Fruit fly (Drosophila melanogaster) whole organism, embryonic: ENCODE results near the gene CG2278.

ENCODE experiments used
- Ada2b ChIP-seq: fragments of 200-800 bp; sonication (Bioruptor generic); IDR thresholded peaks from 2 replicates; pipeline ENCODE4 v1.3.6; 2022; ENCODE audit warnings: missing biosample characterization, missing genetic modification characterization
- CG10147 ChIP-seq: fragments of 200-800 bp; sonication (Bioruptor generic); optimal IDR thresholded peaks from 2 replicates; lab custom pipeline; 2019; ENCODE audit warnings: missing biosample characterization, mild to moderate bottlenecking, missing genetic modification characterization, moderate library complexity
- CG10366 ChIP-seq: fragments of 200-800 bp; sonication (Bioruptor generic); IDR thresholded peaks from 2 replicates; pipeline ENCODE4 v1.3.6; 2022; ENCODE audit warnings: missing biosample characterization, missing genetic modification characterization
- CG10565 ChIP-seq: fragments of 200-800 bp; sonication (Bioruptor generic); optimal IDR thresholded peaks from 3 replicates; lab custom pipeline; 2016; ENCODE audit warnings: missing biosample characterization, mild to moderate bottlenecking, missing genetic modification characterization
- CG11456 ChIP-seq: fragments of 200-800 bp; sonication (Bioruptor generic); IDR thresholded peaks from 3 replicates; pipeline ENCODE4 v1.3.6; 2022; ENCODE audit warnings: missing biosample characterization, missing genetic modification characterization
- CG15073 ChIP-seq: fragments of 200-800 bp; sonication (Bioruptor generic); optimal IDR thresholded peaks from 2 replicates; lab custom pipeline; 2016; ENCODE audit warnings: missing biosample characterization, missing genetic modification characterization
- CG16779 ChIP-seq: fragments of 200-800 bp; sonication (Bioruptor generic); IDR thresholded peaks from 2 replicates; pipeline ENCODE4 v1.3.6; 2022; ENCODE audit warnings: missing biosample characterization, missing genetic modification characterization
- CG18764 ChIP-seq: fragments of 200-800 bp; sonication (Bioruptor generic); optimal IDR thresholded peaks from 3 replicates; lab custom pipeline; 2016; ENCODE audit warnings: missing biosample characterization, missing genetic modification characterization
- CG2202 ChIP-seq: fragments of 200-800 bp; sonication (Bioruptor generic); optimal IDR thresholded peaks from 2 replicates; lab custom pipeline; 2018; ENCODE audit warnings: missing biosample characterization, mild to moderate bottlenecking, missing genetic modification characterization
- CG2889 ChIP-seq: fragments of 200-800 bp; sonication (Bioruptor generic); IDR thresholded peaks from 3 replicates; pipeline ENCODE4 v1.3.6; 2022; ENCODE audit warnings: missing biosample characterization, missing genetic modification characterization
- CG32532 ChIP-seq: fragments of 200-800 bp; sonication (Bioruptor generic); IDR thresholded peaks from 2 replicates; pipeline ENCODE4 v1.3.6; 2022; ENCODE audit warnings: missing biosample characterization, missing genetic modification characterization
- CG4854 ChIP-seq: fragments of 200-800 bp; sonication (Bioruptor generic); optimal IDR thresholded peaks from 2 replicates; lab custom pipeline; 2016; ENCODE audit warnings: missing biosample characterization, missing genetic modification characterization, inconsistent platforms
- CG6654 ChIP-seq: fragments of 200-800 bp; sonication (Bioruptor generic); optimal IDR thresholded peaks from 2 replicates; lab custom pipeline; 2017; ENCODE audit warnings: missing biosample characterization, mild to moderate bottlenecking, missing genetic modification characterization
- CG7271 ChIP-seq: fragments of 200-800 bp; sonication (Bioruptor generic); optimal IDR thresholded peaks from 2 replicates; lab custom pipeline; 2018; ENCODE audit warnings: missing biosample characterization, mild to moderate bottlenecking, missing genetic modification characterization, moderate library complexity
- CG7357 ChIP-seq: fragments of 200-800 bp; sonication (Bioruptor generic); IDR thresholded peaks from 3 replicates; pipeline ENCODE4 v1.3.6; 2022; ENCODE audit warnings: missing biosample characterization, missing genetic modification characterization
- CG7372 ChIP-seq: fragments of 200-800 bp; sonication (Bioruptor generic); IDR thresholded peaks from 2 replicates; pipeline ENCODE4 v1.3.6; 2022; ENCODE audit warnings: missing biosample characterization, missing genetic modification characterization
- CG8281 ChIP-seq: fragments of 200-800 bp; sonication (Bioruptor generic); optimal IDR thresholded peaks from 2 replicates; lab custom pipeline; 2018; ENCODE audit warnings: missing biosample characterization, mild to moderate bottlenecking, missing genetic modification characterization, moderate library complexity
- CG8765 ChIP-seq: fragments of 200-800 bp; sonication (Bioruptor generic); IDR thresholded peaks from 2 replicates; pipeline ENCODE4 v1.3.6; 2022; ENCODE audit warnings: missing biosample characterization, missing genetic modification characterization
- CkIIα-i1 ChIP-seq: fragments of 200-800 bp; sonication (Bioruptor generic); IDR thresholded peaks from 2 replicates; pipeline ENCODE4 v1.3.6; 2022; ENCODE audit warnings: missing biosample characterization, missing genetic modification characterization
- Elba2 ChIP-seq: fragments of 200-800 bp; sonication (Bioruptor generic); optimal IDR thresholded peaks from 3 replicates; lab custom pipeline; 2016; ENCODE audit warnings: missing biosample characterization, missing genetic modification characterization
- GATAe ChIP-seq: fragments of 200-800 bp; sonication (Bioruptor generic); conservative IDR thresholded peaks from 2 replicates; pipeline ENCODE4 v1.3.6; 2022; ENCODE audit warnings: missing biosample characterization, missing genetic modification characterization
- Hand ChIP-seq: fragments of 200-800 bp; sonication (Bioruptor generic); optimal IDR thresholded peaks from 2 replicates; lab custom pipeline; 2017; ENCODE audit warnings: mild to moderate bottlenecking, missing biosample characterization, missing genetic modification reagents, missing genetic modification characterization
- Lpt ChIP-seq: fragments of >200 bp; optimal IDR thresholded peaks from 2 replicates; lab custom pipeline; 2018; ENCODE audit warnings: missing biosample characterization, missing genetic modification characterization
- MBD-R2 ChIP-seq: fragments of 200-800 bp; sonication (Bioruptor generic); IDR thresholded peaks from 2 replicates; pipeline ENCODE4 v1.3.6; 2022; ENCODE audit warnings: missing biosample characterization, missing genetic modification characterization
- Max ChIP-seq: fragments of 200-800 bp; sonication (Bioruptor generic); optimal IDR thresholded peaks from 2 replicates; lab custom pipeline; 2016; ENCODE audit warnings: missing biosample characterization, mild to moderate bottlenecking, missing genetic modification characterization
- Nf-YA ChIP-seq: fragments of 200-800 bp; sonication (Bioruptor generic); IDR thresholded peaks from 2 replicates; pipeline ENCODE4 v1.3.6; 2022; ENCODE audit warnings: missing biosample characterization, missing genetic modification characterization
- Nf-YB ChIP-seq: fragments of 200-800 bp; sonication (Bioruptor generic); optimal IDR thresholded peaks from 3 replicates; lab custom pipeline; 2019; ENCODE audit warnings: missing biosample characterization, mild to moderate bottlenecking, missing genetic modification characterization, moderate library complexity
- Opbp ChIP-seq: fragments of 200-800 bp; sonication (Bioruptor generic); IDR thresholded peaks from 3 replicates; pipeline ENCODE4 v1.3.6; 2022; ENCODE audit warnings: missing biosample characterization, missing genetic modification characterization; ENCODE audit not compliant: partially characterized antibody
- Taf1 ChIP-seq: fragments of 200-800 bp; sonication (Bioruptor generic); IDR thresholded peaks from 2 replicates; pipeline ENCODE4 v1.3.6; 2022; ENCODE audit warnings: missing biosample characterization, missing genetic modification characterization
- YL-1 ChIP-seq: fragments of 200-800 bp; sonication (Bioruptor generic); optimal IDR thresholded peaks from 3 replicates; lab custom pipeline; 2017; ENCODE audit warnings: missing biosample characterization, mild to moderate bottlenecking, missing genetic modification characterization
- al ChIP-seq: fragments of 200-800 bp; sonication (Bioruptor generic); IDR thresholded peaks from 2 replicates; pipeline ENCODE4 v1.3.6; 2022; ENCODE audit warnings: missing biosample characterization, missing genetic modification characterization
- aop ChIP-seq: fragments of 200-800 bp; sonication (Bioruptor generic); IDR thresholded peaks from 2 replicates; pipeline ENCODE4 v1.3.6; 2022; ENCODE audit warnings: missing biosample characterization, missing genetic modification characterization
- btn ChIP-seq: fragments of 200-800 bp; sonication (Bioruptor generic); optimal IDR thresholded peaks from 2 replicates; lab custom pipeline; 2016; ENCODE audit warnings: missing biosample characterization, missing genetic modification characterization
- cato ChIP-seq: fragments of 200-800 bp; sonication (Bioruptor generic); optimal IDR thresholded peaks from 2 replicates; lab custom pipeline; 2016; ENCODE audit warnings: missing biosample characterization, missing genetic modification characterization, borderline replicate concordance
- chif ChIP-seq, 2 experiments: fragments of 200-800 bp; sonication (Bioruptor generic); optimal IDR thresholded peaks; 3 replicates each; lab custom pipeline; 2016; ENCODE audit warnings: missing biosample characterization in 2 of 2, missing genetic modification characterization in 2 of 2
- ci ChIP-seq: fragments of 200-800 bp; sonication (Bioruptor generic); IDR thresholded peaks from 3 replicates; pipeline ENCODE4 v1.3.6; 2022; ENCODE audit warnings: missing biosample characterization, missing genetic modification characterization
- fru ChIP-seq: fragments of >200 bp; optimal IDR thresholded peaks from 2 replicates; lab custom pipeline; 2017
- gce ChIP-seq: fragments of 200-800 bp; sonication (Bioruptor generic); IDR thresholded peaks from 3 replicates; pipeline ENCODE4 v1.3.6; 2022; ENCODE audit warnings: missing biosample characterization, missing genetic modification characterization
- gt ChIP-seq: fragments of 200-800 bp; sonication (Bioruptor generic); IDR thresholded peaks from 2 replicates; pipeline ENCODE4 v1.3.6; 2022; ENCODE audit warnings: missing biosample characterization, missing genetic modification characterization
- jumu ChIP-seq: fragments of 200-800 bp; sonication (Bioruptor generic); optimal IDR thresholded peaks from 3 replicates; lab custom pipeline; 2016; ENCODE audit warnings: missing biosample characterization, missing genetic modification characterization
- lov ChIP-seq, 2 experiments: fragments of 200-800 bp in 1 of 2; fragments of >200 bp in 1 of 2; sonication (Bioruptor generic) in 1 of 2; IDR thresholded peaks in 1 of 2; optimal IDR thresholded peaks in 1 of 2; 2 replicates in 1 of 2; 3 replicates in 1 of 2; pipeline versions ENCODE4 v1.3.6 to Lab custom; 2017 to 2022; ENCODE audit warnings: missing biosample characterization in 1 of 2, missing genetic modification characterization in 1 of 2
- pum ChIP-seq: fragments of 200-800 bp; sonication (Bioruptor generic); optimal IDR thresholded peaks from 2 replicates; lab custom pipeline; 2016; ENCODE audit warnings: missing biosample characterization, missing genetic modification characterization
- run ChIP-seq: fragments of 200-800 bp; sonication (Bioruptor generic); optimal IDR thresholded peaks from 3 replicates; lab custom pipeline; 2018; ENCODE audit warnings: missing biosample characterization, mild to moderate bottlenecking, missing genetic modification characterization
- salm ChIP-seq: fragments of 200-800 bp; sonication (Bioruptor generic); optimal IDR thresholded peaks from 2 replicates; lab custom pipeline; 2018; ENCODE audit warnings: missing biosample characterization, mild to moderate bottlenecking, missing genetic modification characterization
- sens-2 ChIP-seq: fragments of 200-800 bp; sonication (Bioruptor generic); IDR thresholded peaks from 2 replicates; pipeline ENCODE4 v1.3.6; 2022; ENCODE audit warnings: missing biosample characterization, missing genetic modification characterization
- sob ChIP-seq: fragments of 200-800 bp; sonication (Bioruptor generic); IDR thresholded peaks from 2 replicates; pipeline ENCODE4 v1.3.6; 2022; ENCODE audit warnings: missing biosample characterization, missing genetic modification characterization
- tin ChIP-seq: fragments of 200-800 bp; sonication (Bioruptor generic); optimal IDR thresholded peaks from 3 replicates; lab custom pipeline; 2016; ENCODE audit warnings: missing biosample characterization, missing genetic modification characterization
- unc-4 ChIP-seq: fragments of 200-800 bp; sonication (Bioruptor generic); IDR thresholded peaks from 2 replicates; pipeline ENCODE4 v1.3.6; 2022; ENCODE audit warnings: missing biosample characterization, missing genetic modification characterization; ENCODE audit not compliant: partially characterized antibody
- vnd ChIP-seq: fragments of 200-800 bp; sonication (Bioruptor generic); IDR thresholded peaks from 3 replicates; pipeline ENCODE4 v1.3.6; 2022; ENCODE audit warnings: missing biosample characterization, missing genetic modification characterization; ENCODE audit not compliant: partially characterized antibody

The CG2278 gene

DNA sequence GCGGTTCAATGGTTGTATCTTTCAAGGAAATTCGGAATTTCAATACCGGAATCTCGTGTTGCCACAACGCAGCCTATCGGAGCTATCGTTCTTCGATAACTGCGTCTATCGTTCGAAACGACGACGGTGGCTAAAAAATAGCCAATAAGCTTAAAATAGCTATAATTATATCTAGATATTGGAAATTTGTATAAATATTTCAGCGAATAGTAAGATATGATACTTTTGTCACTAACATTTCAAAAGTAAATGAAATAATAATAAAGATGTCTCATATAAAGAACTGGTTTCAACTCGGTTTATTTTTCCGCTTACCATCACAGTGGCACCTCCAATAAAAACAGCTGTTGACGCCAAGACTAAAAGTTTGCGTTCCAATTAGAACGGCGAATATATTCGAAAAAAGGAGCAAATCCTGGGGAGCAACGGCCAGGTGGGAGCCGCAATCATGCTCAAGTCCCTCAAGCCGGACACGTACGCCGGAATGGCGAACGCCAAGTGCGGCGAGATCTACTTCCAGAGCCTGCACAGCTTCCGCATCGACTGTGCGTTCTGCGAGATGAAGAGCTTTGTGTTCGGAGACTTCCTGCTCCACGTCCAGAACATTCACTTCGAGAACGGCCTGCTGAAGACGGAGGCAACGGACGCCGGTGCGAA is 24.4 kb downstream of the CG2278 start, which contains the start of the genes alpha-PheRS and CG2129 (continued):
- no peak for TF ChIP-seq CG18764 (GFP tag; lab: Kevin White, UChicago)
- TF ChIP-seq Max (GFP tag; lab: Kevin White, UChicago), result peak; percentile 37
- TF ChIP-seq CG8765 (GFP tag; lab: Robert Waterston, UW), result no peak
- TF ChIP-seq CG32532 (GFP tag; lab: Robert Waterston, UW), result peak; percentile 29; the same call in 1 of the 2 replicates
- no peak for TF ChIP-seq al
- no peak for TF ChIP-seq pum (GFP tag; lab: Kevin White, UChicago)
- no peak for TF ChIP-seq CG6654
- no peak for TF ChIP-seq btn (GFP tag; lab: Kevin White, UChicago)
- TF ChIP-seq CG10366, result 0 out of 2 replicates have a peak, but pooled peaks have one; percentile 27
- no peak for TF ChIP-seq CG7271 (tag; lab: Kevin White, UChicago)
- no peak for TF ChIP-seq CG7357 (GFP tag; lab: Robert Waterston, UW)
- TF ChIP-seq lov (optimal IDR thresholded peaks at IDR 0.05; lab: Kevin White, UChicago), result no peak
- TF ChIP-seq lov (GFP tag; IDR thresholded peaks at IDR 0.05; lab: Robert Waterston, UW), result no peak

DNA sequence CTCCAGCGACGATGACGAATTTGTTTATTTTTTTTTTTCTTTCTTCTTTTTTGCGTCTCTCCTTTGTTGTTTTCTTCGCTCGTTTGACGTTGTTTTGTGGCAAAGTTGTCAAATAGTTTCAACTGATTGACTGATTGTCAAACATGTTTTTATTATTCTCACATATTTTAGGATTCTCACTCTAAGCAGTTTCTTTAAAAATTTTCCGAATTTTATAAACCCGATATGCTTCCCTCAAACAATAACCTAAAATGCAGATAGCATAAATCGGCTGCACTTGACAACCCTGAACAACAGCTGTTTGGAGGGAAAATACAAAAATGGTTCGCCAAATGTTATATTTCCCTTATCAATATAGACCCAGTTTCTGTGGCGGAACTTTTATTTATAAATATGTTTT is 26.5 kb downstream of the CG2278 start, which contains the start of gene CG17982:
CG17982 (minus strand) TSS at position 299 of the 400 bp plus-strand sequence.
- peak; percentile 19 for TF ChIP-seq CG10565 (GFP tag; lab: Kevin White, UChicago)
- TF ChIP-seq GATAe (GFP tag; lab: Robert Waterston, UW), result no peak
- TF ChIP-seq Ada2b (GFP tag; lab: Robert Waterston, UW), result peak; percentile 74
- peak; percentile 57 for TF ChIP-seq Taf1 (GFP tag; lab: Robert Waterston, UW)
- peak; percentile 71 for TF ChIP-seq CG2202
- TF ChIP-seq jumu (GFP tag; lab: Kevin White, UChicago), result peak; percentile 77
- TF ChIP-seq Elba2, result peak; percentile 4
- TF ChIP-seq Opbp (GFP tag; lab: Robert Waterston, UW), result no peak
- peak; percentile 62 for TF ChIP-seq CG7372
- TF ChIP-seq CG15073, result peak; percentile 31
- no peak for TF ChIP-seq unc-4 (GFP tag; lab: Robert Waterston, UW)
- peak; percentile 68 to 81 for TF ChIP-seq chif (GFP tag; optimal IDR thresholded peaks at IDR 0.05; lab: Kevin White, UChicago)
- TF ChIP-seq run (tag; lab: Kevin White, UChicago), result peak; percentile 66
- TF ChIP-seq sens-2 (GFP tag; lab: Robert Waterston, UW), result no peak
- TF ChIP-seq fru, result no peak
- peak; percentile 67; the same call in 2 of the 3 replicates for TF ChIP-seq CG2889
- TF ChIP-seq MBD-R2 (GFP tag; lab: Robert Waterston, UW), result peak; percentile 80
- no peak for TF ChIP-seq gt (GFP tag; lab: Robert Waterston, UW)
- TF ChIP-seq salm (tag; lab: Kevin White, UChicago), result peak; percentile 63
- TF ChIP-seq tin (GFP tag; lab: Kevin White, UChicago), result peak; percentile 84
- TF ChIP-seq vnd (GFP tag; lab: Robert Waterston, UW), result no peak
- peak; percentile 57; the same call in 1 of the 2 replicates for TF ChIP-seq Nf-YA (GFP tag; lab: Robert Waterston, UW)
- peak; percentile 71 for TF ChIP-seq CG8281 (tag; lab: Kevin White, UChicago)
- no peak for TF ChIP-seq Lpt
- TF ChIP-seq aop, result peak; percentile 61; the same call in 1 of the 2 replicates
- TF ChIP-seq CG11456 (GFP tag; lab: Robert Waterston, UW), result peak; percentile 79
- peak; percentile 76 for TF ChIP-seq CG10147 (GFP tag; lab: Kevin White, UChicago)
- peak; percentile 65; the same call in 1 of the 2 replicates for TF ChIP-seq CG16779 (GFP tag; lab: Robert Waterston, UW)
- peak; percentile 59 for TF ChIP-seq Hand
- peak; percentile 90 for TF ChIP-seq ci (GFP tag; lab: Robert Waterston, UW)
- TF ChIP-seq sob (GFP tag; lab: Robert Waterston, UW), result peak; percentile 86
- peak; percentile 45 for TF ChIP-seq Nf-YB (GFP tag; lab: Kevin White, UChicago)
- no peak for TF ChIP-seq CkIIα-i1 (GFP tag; lab: Robert Waterston, UW)
- peak; percentile 47 for TF ChIP-seq cato (GFP tag; lab: Kevin White, UChicago)
- peak; percentile 79 for TF ChIP-seq YL-1 (GFP tag; lab: Kevin White, UChicago)
- TF ChIP-seq CG4854 (GFP tag; lab: Kevin White, UChicago), result peak; percentile 64
- peak; percentile 63; the same call in 1 of the 3 replicates for TF ChIP-seq gce (GFP tag; lab: Robert Waterston, UW)
